Fruit fly (Drosophila melanogaster) whole organism, embryonic: ENCODE data around the gene Moca-cyp.

Experiments used
- Aef1 ChIP-seq: fragments of 200-800 bp; sonication (Bioruptor generic); IDR thresholded peaks from 3 replicates; pipeline ENCODE4 v1.3.6; 2022; ENCODE audit warnings: missing biosample characterization, missing genetic modification characterization
- C15 ChIP-seq: fragments of 200-800 bp; sonication (Bioruptor generic); IDR thresholded peaks from 3 replicates; pipeline ENCODE4 v1.3.6; 2022; ENCODE audit warnings: missing biosample characterization, missing genetic modification characterization
- CG1233 ChIP-seq: fragments of 200-800 bp; sonication (Bioruptor generic); optimal IDR thresholded peaks from 4 replicates; lab custom pipeline; 2018; ENCODE audit warnings: missing biosample characterization, mild to moderate bottlenecking, missing genetic modification characterization
- CG13287 ChIP-seq: fragments of 200-800 bp; sonication (Bioruptor generic); IDR thresholded peaks from 2 replicates; pipeline ENCODE4 v1.3.6; 2022; ENCODE audit warnings: missing biosample characterization, missing genetic modification characterization; ENCODE audit not compliant: partially characterized antibody
- CG13894 ChIP-seq: fragments of 200-800 bp; sonication (Bioruptor generic); optimal IDR thresholded peaks from 3 replicates; lab custom pipeline; 2018; ENCODE audit warnings: missing biosample characterization, mild to moderate bottlenecking, missing genetic modification characterization, moderate library complexity
- CG18599 ChIP-seq: fragments of 200-800 bp; sonication (Bioruptor generic); optimal IDR thresholded peaks from 3 replicates; lab custom pipeline; 2017; ENCODE audit warnings: missing biosample characterization, missing genetic modification characterization, mild to moderate bottlenecking, moderate library complexity, missing genetic modification reagents
- CG2889 ChIP-seq: fragments of 200-800 bp; sonication (Bioruptor generic); IDR thresholded peaks from 3 replicates; pipeline ENCODE4 v1.3.6; 2022; ENCODE audit warnings: missing biosample characterization, missing genetic modification characterization
- CG31365 ChIP-seq: fragments of 200-800 bp; sonication (Bioruptor generic); optimal IDR thresholded peaks from 2 replicates; lab custom pipeline; 2018; ENCODE audit warnings: missing biosample characterization, mild to moderate bottlenecking, missing genetic modification characterization
- CG3281 ChIP-seq: fragments of 200-800 bp; sonication (Bioruptor generic); optimal IDR thresholded peaks from 3 replicates; lab custom pipeline; 2017; ENCODE audit warnings: missing biosample characterization, mild to moderate bottlenecking, missing genetic modification characterization
- CG43689 ChIP-seq: fragments of 200-800 bp; sonication (Bioruptor generic); IDR thresholded peaks from 2 replicates; pipeline ENCODE4 v1.3.6; 2022; ENCODE audit warnings: missing biosample characterization, missing genetic modification characterization
- CG4707 ChIP-seq: fragments of 200-800 bp; sonication (Bioruptor generic); optimal IDR thresholded peaks from 2 replicates; lab custom pipeline; 2018; ENCODE audit warnings: missing biosample characterization, mild to moderate bottlenecking, missing genetic modification characterization, moderate library complexity
- CG7556 ChIP-seq: fragments of 200-800 bp; sonication (Bioruptor generic); optimal IDR thresholded peaks from 2 replicates; lab custom pipeline; 2017; ENCODE audit warnings: missing biosample characterization, mild to moderate bottlenecking, missing genetic modification characterization
- CG7786 ChIP-seq: fragments of 200-800 bp; sonication (Bioruptor generic); optimal IDR thresholded peaks from 2 replicates; lab custom pipeline; 2016; ENCODE audit warnings: missing biosample characterization, missing genetic modification characterization
- CG8359 ChIP-seq: fragments of 200-800 bp; sonication (Bioruptor generic); optimal IDR thresholded peaks from 2 replicates; lab custom pipeline; 2017; ENCODE audit warnings: missing biosample characterization, mild to moderate bottlenecking, missing genetic modification characterization, borderline replicate concordance
- CG9727 ChIP-seq: fragments of 200-800 bp; sonication (Bioruptor generic); optimal IDR thresholded peaks from 3 replicates; lab custom pipeline; 2017; ENCODE audit warnings: missing biosample characterization, mild to moderate bottlenecking, missing genetic modification characterization
- CHES-1-like ChIP-seq: fragments of 200-800 bp; sonication (Bioruptor generic); optimal IDR thresholded peaks from 2 replicates; lab custom pipeline; 2016; ENCODE audit warnings: missing biosample characterization, missing genetic modification characterization
- CTCF ChIP-seq: fragments of 200-800 bp; sonication (Bioruptor generic); optimal IDR thresholded peaks from 2 replicates; lab custom pipeline; 2017; ENCODE audit warnings: missing biosample characterization, mild to moderate bottlenecking, missing genetic modification characterization, moderate library complexity
- Dip3 ChIP-seq: fragments of 200-800 bp; sonication (Bioruptor generic); optimal IDR thresholded peaks from 3 replicates; lab custom pipeline; 2016; ENCODE audit warnings: missing biosample characterization, missing genetic modification characterization
- Dp ChIP-seq: fragments of 200-800 bp; sonication (Bioruptor generic); optimal IDR thresholded peaks from 2 replicates; lab custom pipeline; 2018; ENCODE audit warnings: missing biosample characterization, mild to moderate bottlenecking, missing genetic modification characterization, moderate library complexity
- Ets65A ChIP-seq: fragments of 200-800 bp; sonication (Bioruptor generic); peaks from one replicate; lab custom pipeline; 2016; ENCODE audit warnings: missing biosample characterization, missing genetic modification characterization
- Fer1 ChIP-seq: fragments of 200-800 bp; sonication (Bioruptor generic); optimal IDR thresholded peaks from 2 replicates; lab custom pipeline; 2017; ENCODE audit warnings: missing biosample characterization, mild to moderate bottlenecking, missing genetic modification characterization
- HLH3B ChIP-seq: fragments of 200-800 bp; sonication (Bioruptor generic); IDR thresholded peaks from 2 replicates; pipeline ENCODE4 v1.3.6; 2022; ENCODE audit warnings: missing biosample characterization, missing genetic modification characterization
- Hr3 ChIP-seq: fragments of 200-800 bp; sonication (Bioruptor generic); optimal IDR thresholded peaks from 3 replicates; lab custom pipeline; 2016; ENCODE audit warnings: missing biosample characterization, missing genetic modification characterization
- Hr39 ChIP-seq: fragments of >200 bp; optimal IDR thresholded peaks from 2 replicates; lab custom pipeline; 2017
- Hr51 ChIP-seq, 2 experiments: fragments of 200-800 bp; sonication (Bioruptor generic); optimal IDR thresholded peaks; 2 replicates in 1 of 2; 3 replicates in 1 of 2; lab custom pipeline; 2016 to 2018; ENCODE audit warnings: missing biosample characterization in 2 of 2, missing genetic modification characterization in 2 of 2, mild to moderate bottlenecking in 1 of 2, moderate library complexity in 1 of 2
- Med ChIP-seq: fragments of 200-800 bp; sonication (Bioruptor generic); peaks from one replicate; lab custom pipeline; 2016; ENCODE audit warnings: missing biosample characterization, missing genetic modification characterization, mild to moderate bottlenecking, inconsistent platforms, moderate library complexity
- Meics ChIP-seq: fragments of 200-800 bp; sonication (Bioruptor generic); optimal IDR thresholded peaks from 2 replicates; lab custom pipeline; 2017; ENCODE audit warnings: missing biosample characterization, mild to moderate bottlenecking, missing genetic modification characterization
- Ptx1 ChIP-seq: fragments of 200-800 bp; sonication (Bioruptor generic); IDR thresholded peaks from 2 replicates; pipeline ENCODE4 v1.3.6; 2022; ENCODE audit warnings: missing biosample characterization, missing genetic modification characterization
- Sry-δ ChIP-seq: fragments of 200-800 bp; sonication (Bioruptor generic); optimal IDR thresholded peaks from 2 replicates; lab custom pipeline; 2016; ENCODE audit warnings: missing biosample characterization, missing genetic modification characterization
- TFAM ChIP-seq: fragments of 200-800 bp; sonication (Bioruptor generic); optimal IDR thresholded peaks from 2 replicates; lab custom pipeline; 2017; ENCODE audit warnings: missing biosample characterization, missing genetic modification characterization, inconsistent platforms
- YL-1 ChIP-seq: fragments of 200-800 bp; sonication (Bioruptor generic); optimal IDR thresholded peaks from 3 replicates; lab custom pipeline; 2017; ENCODE audit warnings: missing biosample characterization, mild to moderate bottlenecking, missing genetic modification characterization
- ab ChIP-seq: fragments of 200-800 bp; sonication (Bioruptor generic); optimal IDR thresholded peaks from 2 replicates; lab custom pipeline; 2016; ENCODE audit warnings: missing biosample characterization, missing genetic modification characterization
- al ChIP-seq: fragments of 200-800 bp; sonication (Bioruptor generic); IDR thresholded peaks from 2 replicates; pipeline ENCODE4 v1.3.6; 2022; ENCODE audit warnings: missing biosample characterization, missing genetic modification characterization
- crol ChIP-seq: fragments of 200-800 bp; sonication (Bioruptor generic); IDR thresholded peaks from 2 replicates; pipeline ENCODE4 v1.3.6; 2022; ENCODE audit warnings: missing biosample characterization, missing genetic modification characterization
- cwo ChIP-seq: fragments of 200-800 bp; sonication (Bioruptor generic); optimal IDR thresholded peaks from 3 replicates; lab custom pipeline; 2017; ENCODE audit warnings: missing biosample characterization, missing genetic modification characterization, mild to moderate bottlenecking, moderate library complexity, missing genetic modification reagents
- dati ChIP-seq: fragments of 200-800 bp; sonication (Bioruptor generic); IDR thresholded peaks from 2 replicates; pipeline ENCODE4 v1.3.6; 2022; ENCODE audit warnings: missing biosample characterization, missing genetic modification characterization
- dmrt99B ChIP-seq: fragments of 200-800 bp; sonication (Bioruptor generic); optimal IDR thresholded peaks from 2 replicates; lab custom pipeline; 2018; ENCODE audit warnings: missing biosample characterization, mild to moderate bottlenecking, missing genetic modification characterization, moderate library complexity
- esg ChIP-seq: fragments of 200-800 bp; sonication (Bioruptor generic); conservative IDR thresholded peaks from 2 replicates; pipeline ENCODE4 v1.3.6; 2022; ENCODE audit warnings: missing biosample characterization, missing genetic modification characterization
- hkb ChIP-seq, 2 experiments: fragments of 200-800 bp in 1 of 2; fragments of >200 bp in 1 of 2; sonication (Bioruptor generic) in 1 of 2; IDR thresholded peaks in 1 of 2; optimal IDR thresholded peaks in 1 of 2; 2 replicates each; pipeline versions ENCODE4 v1.3.6 to Lab custom; 2017 to 2022; ENCODE audit warnings: missing biosample characterization in 1 of 2, missing genetic modification characterization in 1 of 2
- kah ChIP-seq: fragments of 200-800 bp; sonication (Bioruptor generic); optimal IDR thresholded peaks from 2 replicates; lab custom pipeline; 2018; ENCODE audit warnings: missing biosample characterization, mild to moderate bottlenecking, missing genetic modification characterization
- ken ChIP-seq: fragments of 200-800 bp; sonication (Bioruptor generic); IDR thresholded peaks from 3 replicates; pipeline ENCODE4 v1.3.6; 2022; ENCODE audit warnings: missing biosample characterization, missing genetic modification characterization
- psq ChIP-seq: fragments of 200-800 bp; sonication (Bioruptor generic); optimal IDR thresholded peaks from 2 replicates; lab custom pipeline; 2017; ENCODE audit warnings: missing biosample characterization, missing genetic modification characterization
- ranshi ChIP-seq: fragments of 200-800 bp; sonication (Bioruptor generic); IDR thresholded peaks from 2 replicates; pipeline ENCODE4 v1.3.6; 2022; ENCODE audit warnings: missing biosample characterization, missing genetic modification characterization
- row ChIP-seq: fragments of 200-800 bp; sonication (Bioruptor generic); IDR thresholded peaks from 3 replicates; pipeline ENCODE4 v1.3.6; 2022; ENCODE audit warnings: missing biosample characterization, missing genetic modification characterization
- sens ChIP-seq: fragments of 200-800 bp; sonication (Bioruptor generic); peaks from one replicate; lab custom pipeline; 2016; ENCODE audit warnings: missing biosample characterization, missing genetic modification characterization
- tap ChIP-seq: fragments of 200-800 bp; optimal IDR thresholded peaks from 3 replicates; lab custom pipeline; 2019; ENCODE audit warnings: missing biosample characterization, mild to moderate bottlenecking, missing genetic modification characterization, moderate library complexity
- ttk ChIP-seq: fragments of 200-800 bp; sonication (Bioruptor generic); IDR thresholded peaks from 2 replicates; pipeline ENCODE4 v2.1.2; 2022; ENCODE audit warnings: missing biosample characterization, missing genetic modification characterization
- vvl ChIP-seq: fragments of 200-800 bp; sonication (Bioruptor generic); IDR thresholded peaks from 2 replicates; pipeline ENCODE4 v1.3.6; 2022; ENCODE audit warnings: missing biosample characterization, missing genetic modification characterization
- wdn ChIP-seq: fragments of 200-800 bp; sonication (Bioruptor generic); IDR thresholded peaks from 2 replicates; pipeline ENCODE4 v1.3.6; 2022; ENCODE audit warnings: missing biosample characterization, missing genetic modification characterization
- zf30C ChIP-seq: fragments of 200-800 bp; sonication (Bioruptor generic); optimal IDR thresholded peaks from 3 replicates; lab custom pipeline; 2018; ENCODE audit warnings: missing biosample characterization, mild to moderate bottlenecking, missing genetic modification characterization
- zfh1 ChIP-seq: fragments of 200-800 bp; sonication (Bioruptor generic); IDR thresholded peaks from 3 replicates; pipeline ENCODE4 v1.3.6; 2022; ENCODE audit warnings: missing biosample characterization, missing genetic modification characterization

Gene Moca-cyp

DNA sequence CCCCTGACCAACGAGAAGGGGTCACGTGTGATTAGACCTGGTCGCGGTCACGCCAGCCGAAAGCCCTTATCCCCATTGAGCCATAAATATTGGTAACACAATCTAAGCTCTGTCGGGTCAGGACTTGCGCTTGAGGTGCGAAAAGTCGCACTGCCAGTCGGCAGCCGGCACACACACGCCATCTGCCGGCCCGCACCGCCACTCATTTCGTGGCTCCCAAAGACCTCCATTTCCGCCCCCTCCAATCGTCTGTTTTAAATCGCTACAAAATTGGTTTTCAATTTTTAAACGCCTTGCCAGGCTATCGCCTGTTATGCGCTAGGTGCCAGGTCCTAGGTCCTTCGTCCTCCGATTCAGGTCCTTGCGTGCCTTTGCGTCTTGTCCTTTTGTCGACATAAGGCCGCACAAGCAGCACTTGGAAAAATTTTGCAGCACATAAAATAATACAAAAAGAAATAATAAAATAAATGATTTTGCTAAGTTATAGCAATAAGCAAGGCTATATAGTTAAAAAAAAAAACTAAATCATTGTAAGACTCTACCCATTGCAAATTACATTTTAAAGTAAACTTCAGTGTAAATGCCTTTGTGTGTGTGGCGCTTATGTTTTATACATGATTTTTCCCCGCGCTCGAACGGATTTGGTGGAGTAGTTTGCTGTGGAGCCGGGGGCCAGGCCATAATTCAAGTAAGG is 22.8 kb upstream of the Moca-cyp start (continued):
- TF ChIP-seq cwo (GFP tag; lab: Kevin White, UChicago): peak; percentile 16
- TF ChIP-seq CG13287: no peak
- no peak for TF ChIP-seq ken (GFP tag; lab: Robert Waterston, UW)
- no peak for TF ChIP-seq dmrt99B (tag; lab: Kevin White, UChicago)
- TF ChIP-seq CG1233 (GFP tag; lab: Kevin White, UChicago): peak; percentile 36
- no peak for TF ChIP-seq dati (GFP tag; lab: Robert Waterston, UW)
- TF ChIP-seq Hr3: no peak
- TF ChIP-seq vvl (GFP tag; lab: Robert Waterston, UW): no peak
- TF ChIP-seq Ets65A: peak; percentile 42
- peak; percentile 45 for TF ChIP-seq row
- no peak for TF ChIP-seq Hr39 (lab: Kevin White, UChicago)
- no peak for TF ChIP-seq C15 (GFP tag; lab: Robert Waterston, UW)
- no peak for TF ChIP-seq CG8359 (GFP tag; lab: Kevin White, UChicago)
- no peak for TF ChIP-seq Dip3
- no peak for TF ChIP-seq CG31365 (tag; lab: Kevin White, UChicago)
- TF ChIP-seq CHES-1-like: no peak
- TF ChIP-seq CG3281 (GFP tag; lab: Kevin White, UChicago): peak; percentile 18
- TF ChIP-seq ranshi (GFP tag; lab: Robert Waterston, UW): peak; percentile 31; the same call in 1 of the 2 replicates
- TF ChIP-seq TFAM: no peak
- 0 out of 2 replicates have a peak, but pooled peaks have one; percentile 18 for TF ChIP-seq ttk (GFP tag; lab: Robert Waterston, UW)
- TF ChIP-seq CTCF (GFP tag; lab: Kevin White, UChicago): peak; percentile 83
- no peak for TF ChIP-seq tap
- no peak for TF ChIP-seq Aef1 (GFP tag; lab: Robert Waterston, UW)
- peak; percentile 27 for TF ChIP-seq CG9727 (GFP tag; lab: Kevin White, UChicago)
- peak; percentile 28; the same call in 1 of the 2 replicates for TF ChIP-seq Ptx1 (GFP tag; lab: Robert Waterston, UW)
- TF ChIP-seq CG13894 (tag; lab: Kevin White, UChicago): peak; percentile 19
- TF ChIP-seq CG2889 (GFP tag; lab: Robert Waterston, UW): no peak
- no peak for TF ChIP-seq crol (GFP tag; lab: Robert Waterston, UW)
- TF ChIP-seq hkb (optimal IDR thresholded peaks at IDR 0.05; lab: Kevin White, UChicago): no peak
- TF ChIP-seq hkb (GFP tag; IDR thresholded peaks at IDR 0.05; lab: Robert Waterston, UW): peak; percentile 44
- TF ChIP-seq psq: no peak
- TF ChIP-seq CG4707 (GFP tag; lab: Kevin White, UChicago): no peak
- peak; percentile 56 for TF ChIP-seq CG18599 (GFP tag; lab: Kevin White, UChicago)
- no peak for TF ChIP-seq CG7556 (GFP tag; lab: Kevin White, UChicago)
- TF ChIP-seq zfh1 (GFP tag; lab: Robert Waterston, UW): no peak
- no peak for TF ChIP-seq Sry-δ (GFP tag; lab: Kevin White, UChicago)
- peak; percentile 26 for TF ChIP-seq sens
- TF ChIP-seq ab (GFP tag; lab: Kevin White, UChicago): no peak
- no peak for TF ChIP-seq kah
- TF ChIP-seq YL-1: no peak
- peak; percentile 41 for TF ChIP-seq Fer1
- TF ChIP-seq Meics (GFP tag; lab: Kevin White, UChicago): no peak
- TF ChIP-seq zf30C (GFP tag; lab: Kevin White, UChicago): no peak
- no peak for TF ChIP-seq Dp (GFP tag; lab: Kevin White, UChicago)
- no peak for TF ChIP-seq CG7786 (GFP tag; lab: Kevin White, UChicago)
- TF ChIP-seq al (GFP tag; lab: Robert Waterston, UW): no peak
- TF ChIP-seq Hr51 (GFP tag; optimal IDR thresholded peaks at IDR 0.05; lab: Kevin White, UChicago): peak in 1 of 2 experiments; percentile 2
- 0 out of 2 replicates have a peak, but pooled peaks have one; percentile 12 for TF ChIP-seq HLH3B (GFP tag; lab: Robert Waterston, UW)
- peak; percentile 63 for TF ChIP-seq Med
- TF ChIP-seq esg (GFP tag; lab: Robert Waterston, UW): no peak
- TF ChIP-seq wdn: 0 out of 2 replicates have a peak, but pooled peaks have one; percentile 5
- TF ChIP-seq CG43689: no peak
